Worm (Caenorhabditis elegans) whole organism, L1 larva: Measurements from ENCODE around the gene cchl-1.

ENCODE experiments used
- C34B4.2 ChIP-seq: sonication (generic microtip); optimal IDR thresholded peaks from 2 replicates; lab custom pipeline; 2017; ENCODE audit warnings: mild to moderate bottlenecking, missing genetic modification characterization, missing compliant biosample characterization
- aha-1 ChIP-seq: fragments of 150-350 bp; optimal IDR thresholded peaks from 2 replicates; lab custom pipeline; 2014; ENCODE audit warnings: missing biosample characterization, missing genetic modification characterization
- alr-1 ChIP-seq: fragments of 200-800 bp; sonication (Bioruptor generic); optimal IDR thresholded peaks from 2 replicates; lab custom pipeline; 2018; ENCODE audit warnings: borderline replicate concordance, mild to moderate bottlenecking, missing genetic modification characterization, missing compliant biosample characterization
- ama-1 ChIP-seq: fragments of 150-350 bp; optimal IDR thresholded peaks from 2 replicates; lab custom pipeline; 2014
- ceh-63 ChIP-seq: fragments of 200-800 bp; sonication (Bioruptor generic); optimal IDR thresholded peaks from 2 replicates; lab custom pipeline; 2018; ENCODE audit warnings: mild to moderate bottlenecking, missing genetic modification characterization, missing compliant biosample characterization
- ceh-90 ChIP-seq: sonication (generic microtip); optimal IDR thresholded peaks from 2 replicates; lab custom pipeline; 2016; ENCODE audit warnings: missing genetic modification characterization, missing compliant biosample characterization
- dsc-1 ChIP-seq: sonication (generic microtip); optimal IDR thresholded peaks from 2 replicates; lab custom pipeline; 2016; ENCODE audit warnings: mild to moderate bottlenecking, missing genetic modification characterization, missing compliant biosample characterization
- efl-1 ChIP-seq, 4 experiments: fragments of 150-350 bp; optimal IDR thresholded peaks in 3 of 4; peaks in 1 of 4; 1 replicate in 1 of 4; 2 replicates in 3 of 4; lab custom pipeline; 2014; ENCODE audit warnings: missing biosample characterization in 2 of 4, missing genetic modification characterization in 2 of 4, missing genetic modification reagents in 2 of 4
- efl-3 ChIP-seq: fragments of 200-800 bp; sonication (Bioruptor generic); optimal IDR thresholded peaks from 2 replicates; lab custom pipeline; 2018; ENCODE audit warnings: mild to moderate bottlenecking, missing genetic modification characterization, missing compliant biosample characterization
- egl-13 ChIP-seq: sonication (generic microtip); optimal IDR thresholded peaks from 2 replicates; lab custom pipeline; 2016; ENCODE audit warnings: missing genotype, missing genetic modification reagents, missing genetic modification characterization, missing compliant biosample characterization
- egl-27 ChIP-seq, 2 experiments: fragments of 150-350 bp in 1 of 2; sonication (generic microtip); optimal IDR thresholded peaks; 3 replicates each; lab custom pipeline; 2017 to 2018; ENCODE audit warnings: missing biosample characterization in 2 of 2, missing genetic modification characterization in 2 of 2, missing genetic modification reagents in 2 of 2
- elt-2 ChIP-seq: sonication (generic microtip); optimal IDR thresholded peaks from 2 replicates; lab custom pipeline; 2016; ENCODE audit warnings: missing genetic modification characterization, mild to moderate bottlenecking, inconsistent platforms, missing compliant biosample characterization, missing genetic modification reagents
- elt-3 ChIP-seq, 6 experiments: fragments of 150-350 bp in 1 of 6; sonication (generic microtip); optimal IDR thresholded peaks; 2 replicates each; lab custom pipeline; 2017 to 2018; ENCODE audit warnings: missing biosample characterization in 6 of 6, missing genetic modification characterization in 6 of 6, inconsistent platforms in 1 of 6
- fkh-4 ChIP-seq: sonication (generic microtip); optimal IDR thresholded peaks from 2 replicates; lab custom pipeline; 2016; ENCODE audit warnings: missing compliant biosample characterization, missing genetic modification characterization, borderline replicate concordance
- hlh-17 ChIP-seq: fragments of 200-800 bp; sonication (Bioruptor generic); optimal IDR thresholded peaks from 2 replicates; lab custom pipeline; 2018; ENCODE audit warnings: missing genetic modification characterization, mild to moderate bottlenecking, missing compliant biosample characterization, moderate library complexity, borderline replicate concordance
- hpl-2 ChIP-seq: fragments of 150-350 bp; optimal IDR thresholded peaks from 2 replicates; lab custom pipeline; 2014; ENCODE audit warnings: missing biosample characterization, missing genetic modification reagents, missing genetic modification characterization
- isw-1 ChIP-seq: fragments of 200-800 bp; sonication (Bioruptor generic); IDR thresholded peaks from 2 replicates; pipeline ENCODE4 v1.3.6; 2022; ENCODE audit warnings: missing genetic modification characterization, missing compliant biosample characterization
- lin-13 ChIP-seq: fragments of 150-350 bp; optimal IDR thresholded peaks from 2 replicates; lab custom pipeline; 2014; ENCODE audit warnings: missing biosample characterization, missing genetic modification reagents, missing genetic modification characterization
- lin-14 ChIP-seq: fragments of 200-800 bp; sonication (Bioruptor generic); optimal IDR thresholded peaks from 2 replicates; lab custom pipeline; 2018; ENCODE audit warnings: mild to moderate bottlenecking, missing genetic modification characterization, moderate library complexity, missing compliant biosample characterization
- lin-39 ChIP-seq: fragments of 150-350 bp; optimal IDR thresholded peaks from 2 replicates; lab custom pipeline; 2014; ENCODE audit warnings: missing biosample characterization, missing genetic modification reagents, missing genetic modification characterization
- lir-3 ChIP-seq: sonication (generic microtip); optimal IDR thresholded peaks from 2 replicates; lab custom pipeline; 2016; ENCODE audit warnings: mild to moderate bottlenecking, missing genetic modification characterization, moderate library complexity, missing compliant biosample characterization; ENCODE audit not compliant: poor library complexity
- lsy-2 ChIP-seq, 2 experiments: fragments of 150-350 bp; optimal IDR thresholded peaks; 2 replicates each; lab custom pipeline; 2014; ENCODE audit warnings: missing biosample characterization in 2 of 2, missing genetic modification characterization in 2 of 2
- mab-9 ChIP-seq: fragments of 200-800 bp; sonication (Bioruptor generic); IDR thresholded peaks from 2 replicates; pipeline ENCODE4 v1.3.6; 2022; ENCODE audit warnings: missing genetic modification reagents, missing genetic modification characterization, missing compliant biosample characterization
- mdl-1 ChIP-seq, 2 experiments: fragments of 150-350 bp; optimal IDR thresholded peaks; 2 replicates each; lab custom pipeline; 2014 to 2017; ENCODE audit warnings: missing biosample characterization in 2 of 2, missing genetic modification characterization in 2 of 2, inconsistent platforms in 1 of 2
- nhr-11 ChIP-seq: fragments of 150-350 bp; optimal IDR thresholded peaks from 2 replicates; lab custom pipeline; 2014; ENCODE audit warnings: missing biosample characterization, missing genetic modification characterization
- nhr-19 ChIP-seq: fragments of 200-800 bp; sonication (Bioruptor generic); conservative IDR thresholded peaks from 2 replicates; pipeline ENCODE4 v1.3.6; 2022; ENCODE audit warnings: missing genetic modification characterization, missing compliant biosample characterization
- nhr-237 ChIP-seq: fragments of 150-350 bp; optimal IDR thresholded peaks from 2 replicates; lab custom pipeline; 2014; ENCODE audit warnings: missing biosample characterization, missing genetic modification characterization
- nhr-28 ChIP-seq: fragments of 150-350 bp; optimal IDR thresholded peaks from 2 replicates; lab custom pipeline; 2014; ENCODE audit warnings: missing biosample characterization, missing genetic modification characterization
- nhr-47 ChIP-seq: sonication (generic microtip); optimal IDR thresholded peaks from 2 replicates; lab custom pipeline; 2016; ENCODE audit warnings: mild to moderate bottlenecking, missing genetic modification characterization, moderate library complexity, missing compliant biosample characterization
- nhr-71 ChIP-seq: sonication (generic microtip); optimal IDR thresholded peaks from 2 replicates; lab custom pipeline; 2016; ENCODE audit warnings: mild to moderate bottlenecking, missing genetic modification characterization, moderate library complexity, missing compliant biosample characterization
- nhr-85 ChIP-seq: sonication (generic microtip); peaks from one replicate; lab custom pipeline; 2016; ENCODE audit warnings: missing genetic modification characterization, inconsistent platforms, missing compliant biosample characterization
- pax-3 ChIP-seq: fragments of 200-800 bp; sonication (Bioruptor generic); optimal IDR thresholded peaks from 2 replicates; lab custom pipeline; 2018; ENCODE audit warnings: mild to moderate bottlenecking, missing genetic modification characterization, moderate library complexity, missing compliant biosample characterization
- pqm-1 ChIP-seq: sonication (generic microtip); optimal IDR thresholded peaks from 3 replicates; lab custom pipeline; 2017; ENCODE audit warnings: missing biosample characterization, missing genetic modification characterization
- rnt-1 ChIP-seq: sonication (generic microtip); optimal IDR thresholded peaks from 2 replicates; lab custom pipeline; 2016; ENCODE audit warnings: mild to moderate bottlenecking, missing genetic modification characterization, moderate library complexity, missing compliant biosample characterization
- skn-1 ChIP-seq: fragments of 150-350 bp; optimal IDR thresholded peaks from 2 replicates; lab custom pipeline; 2014; ENCODE audit warnings: missing biosample characterization, missing genetic modification characterization
- sptf-1 ChIP-seq: fragments of 150-350 bp; optimal IDR thresholded peaks from 2 replicates; lab custom pipeline; 2014; ENCODE audit warnings: missing biosample characterization, missing genetic modification characterization
- sup-37 ChIP-seq: fragments of 200-800 bp; sonication (Bioruptor generic); optimal IDR thresholded peaks from 2 replicates; lab custom pipeline; 2018; ENCODE audit warnings: mild to moderate bottlenecking, missing genetic modification characterization, missing compliant biosample characterization
- tlp-1 ChIP-seq: fragments of 150-350 bp; optimal IDR thresholded peaks from 2 replicates; lab custom pipeline; 2014; ENCODE audit warnings: missing biosample characterization, missing genetic modification characterization
- unc-130 ChIP-seq: fragments of 150-350 bp; optimal IDR thresholded peaks from 2 replicates; lab custom pipeline; 2017; ENCODE audit warnings: missing biosample characterization, missing genetic modification characterization, inconsistent platforms
- unc-30 ChIP-seq: sonication (generic microtip); optimal IDR thresholded peaks from 2 replicates; lab custom pipeline; 2017; ENCODE audit warnings: missing biosample characterization, missing genetic modification characterization
- unc-86 ChIP-seq: sonication (generic microtip); optimal IDR thresholded peaks from 2 replicates; lab custom pipeline; 2016; ENCODE audit warnings: missing genetic modification characterization, missing compliant biosample characterization
- unc-98 ChIP-seq: fragments of 200-800 bp; sonication (Bioruptor generic); IDR thresholded peaks from 2 replicates; pipeline ENCODE4 v1.3.6; 2022; ENCODE audit warnings: missing genetic modification characterization, missing compliant biosample characterization
- vab-15 ChIP-seq: sonication (generic microtip); optimal IDR thresholded peaks from 2 replicates; lab custom pipeline; 2017; ENCODE audit warnings: missing genotype, mild to moderate bottlenecking, missing genetic modification characterization, missing compliant biosample characterization
- zag-1 ChIP-seq: fragments of 150-350 bp; optimal IDR thresholded peaks from 2 replicates; lab custom pipeline; 2014; ENCODE audit warnings: missing biosample characterization, missing genetic modification characterization
- zip-4 ChIP-seq: fragments of 200-800 bp; sonication (Bioruptor generic); optimal IDR thresholded peaks from 2 replicates; lab custom pipeline; 2018; ENCODE audit warnings: mild to moderate bottlenecking, missing genetic modification characterization, moderate library complexity, missing compliant biosample characterization
- ztf-4 ChIP-seq: fragments of 150-350 bp; optimal IDR thresholded peaks from 2 replicates; lab custom pipeline; 2014; ENCODE audit warnings: missing biosample characterization, missing genetic modification characterization

cchl-1 gene

DNA sequence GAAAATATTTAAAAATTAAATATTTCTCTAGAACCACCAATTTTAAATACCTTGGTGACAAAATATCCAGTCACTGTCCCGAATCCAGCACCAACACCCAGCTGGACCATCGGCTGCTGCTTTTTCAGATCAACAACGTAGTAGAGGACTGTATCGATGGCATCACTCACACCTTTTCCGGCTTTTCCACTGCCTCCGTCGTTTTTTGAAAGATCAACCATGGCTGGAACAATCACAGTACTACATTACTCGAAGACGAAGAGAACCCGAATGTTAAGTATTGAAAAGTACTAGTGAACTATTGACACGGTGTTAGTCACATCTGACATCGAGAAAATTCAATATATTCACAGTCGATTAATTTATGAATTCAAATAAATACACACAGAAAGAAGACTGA lies 912 bp upstream of the cchl-1 start, which contains the start of gene fndc-1:
TSS of gene fndc-1 (minus strand) at position 227 of the 400 bp plus-strand sequence.
- peak; percentile 1 for TF ChIP-seq ama-1 (lab: Kevin White, UChicago)
- TF ChIP-seq nhr-11 (tag; lab: Kevin White, UChicago) = no peak
- no peak for TF ChIP-seq zip-4
- no peak for TF ChIP-seq lin-13

DNA sequence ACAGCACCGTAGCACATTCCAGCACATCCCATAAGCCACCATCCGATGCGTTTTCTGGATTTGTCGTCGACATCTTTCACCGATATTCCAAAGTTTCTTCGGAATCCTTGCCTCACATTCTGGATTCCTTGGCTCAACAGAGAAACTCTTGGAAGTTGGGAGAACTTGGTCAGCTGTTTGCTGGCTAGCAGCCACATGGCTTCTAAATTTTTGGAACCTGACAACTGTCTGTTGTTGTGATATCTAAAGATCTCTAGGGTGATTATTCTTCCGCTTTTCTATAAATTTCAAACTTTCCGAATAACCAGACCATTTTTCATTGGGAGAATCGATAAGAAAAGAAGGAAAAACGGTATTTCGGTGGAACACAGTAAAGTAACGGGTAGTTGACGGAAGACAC lies 1.4 kb downstream of the cchl-1 start, which contains the start of gene cox-15:
TSS of gene cox-15 (minus strand) at position 202 of the 400 bp plus-strand sequence.
- TF ChIP-seq unc-98 (GFP tag; lab: Robert Waterston, UW) (no peak), pax-3 (tag; lab: Kevin White, UChicago) (no peak), nhr-28 (no peak), nhr-71 (tag; lab: Kevin White, UChicago) (no peak), rnt-1 (tag; lab: Kevin White, UChicago) (peak; percentile 17), efl-1 (optimal IDR thresholded peaks at IDR 0.05; lab: Kevin White, UChicago) (peak in 1 of 2 experiments; percentile 5), efl-1 (GFP tag; optimal IDR thresholded peaks at IDR 0.05 in 1 of 2; lab: Kevin White, UChicago) (no peak), ztf-4 (no peak), nhr-85 (tag; lab: Kevin White, UChicago) (no peak), lin-14 (GFP tag; lab: Kevin White, UChicago) (peak; percentile 4), skn-1 (tag; lab: Kevin White, UChicago) (no peak), nhr-19 (GFP tag; lab: Robert Waterston, UW) (no peak)

DNA sequence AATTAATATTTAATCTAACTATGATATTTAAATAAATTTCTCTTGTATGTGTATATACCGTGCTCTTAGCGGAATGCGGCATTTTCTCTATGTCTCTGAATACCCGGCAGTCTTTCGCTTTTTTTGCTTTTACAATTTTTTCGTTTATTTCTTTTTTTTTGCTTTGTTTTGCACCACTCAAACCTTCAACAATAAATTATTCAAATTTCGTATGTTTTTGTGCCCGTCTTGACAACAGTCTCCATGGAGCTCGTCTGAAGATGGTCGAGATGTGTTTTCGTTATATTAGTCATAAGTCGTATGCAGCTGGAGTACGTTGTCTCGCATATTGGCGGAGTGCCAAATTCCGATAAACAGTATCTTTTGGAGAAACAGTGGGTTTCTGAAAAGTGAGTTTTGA lies 9.8 kb downstream of the cchl-1 start, which contains the start of gene T06D8.2:
TSS of gene T06D8.2 (plus strand) at position 301 of the 400 bp plus-strand sequence.
- TF ChIP-seq mab-9 (GFP tag; lab: Robert Waterston, UW) (no peak), unc-30 (no peak), efl-3 (GFP tag; lab: Kevin White, UChicago) (no peak), vab-15 (tag; lab: Kevin White, UChicago) (no peak), aha-1 (tag; lab: Kevin White, UChicago) (no peak), egl-27 (tag; optimal IDR thresholded peaks at IDR 0.05; lab: Kevin White, UChicago) (no peak), hlh-17 (GFP tag; lab: Kevin White, UChicago) (no peak), lin-13 (no peak), tlp-1 (no peak), unc-130 (tag; lab: Kevin White, UChicago) (no peak), alr-1 (tag; lab: Kevin White, UChicago) (no peak), lsy-2 (tag; optimal IDR thresholded peaks at IDR 0.05; lab: Kevin White, UChicago) (no peak)

DNA sequence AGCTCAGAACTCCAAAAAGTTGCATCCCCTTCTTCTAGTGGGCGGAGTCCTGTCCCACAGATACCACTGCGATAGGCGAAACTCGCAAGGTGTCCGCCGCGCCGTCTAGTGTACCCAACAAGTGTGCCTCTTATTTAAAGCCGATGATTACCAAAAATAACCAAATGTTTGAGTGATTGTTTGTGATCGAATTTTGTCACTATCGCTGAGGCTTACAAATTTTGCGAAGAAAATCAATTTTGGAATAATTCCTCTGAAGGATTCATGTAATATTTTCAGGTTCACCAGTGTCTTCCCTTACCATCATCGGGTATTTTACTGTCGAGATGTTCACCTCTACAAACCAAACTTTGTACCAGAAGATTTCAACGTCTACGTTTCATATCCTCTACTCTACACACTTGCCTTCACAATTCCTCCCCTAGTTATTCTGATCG lies 12.1 kb downstream of the cchl-1 start:
- TF ChIP-seq rnt-1 (tag; lab: Kevin White, UChicago) (peak; percentile 93), isw-1 (GFP tag; lab: Robert Waterston, UW) (peak; percentile 31; the same call in 1 of the 2 replicates), lir-3 (tag; lab: Kevin White, UChicago) (no peak), mdl-1 (tag; optimal IDR thresholded peaks at IDR 0.05; lab: Kevin White, UChicago) (peak in 1 of 2 experiments; percentile 53), egl-27 (tag; optimal IDR thresholded peaks at IDR 0.05; lab: Kevin White, UChicago) (no peak), elt-2 (tag; lab: Kevin White, UChicago) (peak; percentile 76), pqm-1 (tag; lab: Kevin White, UChicago) (no peak), ama-1 (lab: Kevin White, UChicago) (peak; percentile 96), lin-39 (tag; lab: Kevin White, UChicago) (peak; percentile 49), dsc-1 (tag; lab: Kevin White, UChicago) (peak; percentile 79), fkh-4 (tag; lab: Kevin White, UChicago) (no peak), sup-37 (GFP tag; lab: Kevin White, UChicago) (no peak), ceh-63 (GFP tag; lab: Kevin White, UChicago) (no peak), vab-15 (tag; lab: Kevin White, UChicago) (no peak), nhr-237 (peak; percentile 23), zag-1 (no peak), egl-13 (peak; percentile 47), sptf-1 (tag; lab: Kevin White, UChicago) (no peak), tlp-1 (no peak), unc-86 (peak; percentile 50), nhr-71 (tag; lab: Kevin White, UChicago) (peak; percentile 88), nhr-47 (peak; percentile 91), C34B4.2 (tag; lab: Kevin White, UChicago) (no peak), elt-3 (tag; optimal IDR thresholded peaks at IDR 0.05; lab: Kevin White, UChicago) (peak in 4 of 6 experiments; percentile 9 to 82 (median 46)), ceh-90 (tag; lab: Kevin White, UChicago) (no peak), hpl-2 (GFP tag; lab: Kevin White, UChicago) (peak; percentile 73)
